Worm (Caenorhabditis elegans) whole organism, mixed stage, embryonic: ENCODE results near the gene T04A8.13.
A peak's percentile ranks its signal among the peaks of the same experiment; 100 is the strongest.

Source experiments
- M03D4.4 ChIP-seq: sonication (generic microtip); optimal IDR thresholded peaks from 2 replicates; lab custom pipeline; 2017; ENCODE audit warnings: mild to moderate bottlenecking, missing genetic modification characterization, missing compliant biosample characterization
- bed-3 ChIP-seq: fragments of 200-800 bp; sonication (Bioruptor generic); optimal IDR thresholded peaks from 3 replicates; lab custom pipeline; 2018; ENCODE audit warnings: mild to moderate bottlenecking, missing genetic modification characterization, moderate library complexity, missing compliant biosample characterization
- blmp-1 ChIP-seq: fragments of 150-350 bp; optimal IDR thresholded peaks from 2 replicates; lab custom pipeline; 2014; ENCODE audit warnings: missing biosample characterization, missing genetic modification characterization
- ceh-39 ChIP-seq: fragments of 150-350 bp; optimal IDR thresholded peaks from 2 replicates; lab custom pipeline; 2014; ENCODE audit warnings: missing biosample characterization, missing genetic modification characterization
- ceh-43 ChIP-seq: fragments of 200-800 bp; sonication (Bioruptor generic); optimal IDR thresholded peaks from 2 replicates; lab custom pipeline; 2018; ENCODE audit warnings: mild to moderate bottlenecking, missing genetic modification characterization, moderate library complexity, missing compliant biosample characterization
- ceh-83 ChIP-seq: fragments of 200-800 bp; sonication (Bioruptor generic); optimal IDR thresholded peaks from 2 replicates; lab custom pipeline; 2018; ENCODE audit warnings: mild to moderate bottlenecking, missing genetic modification characterization, missing compliant biosample characterization
- ces-1 ChIP-seq: fragments of 150-350 bp; optimal IDR thresholded peaks from 2 replicates; lab custom pipeline; 2014; ENCODE audit warnings: missing biosample characterization, missing genetic modification reagents, missing genetic modification characterization
- cnd-1 ChIP-seq: fragments of 200-800 bp; sonication (Bioruptor generic); optimal IDR thresholded peaks from 2 replicates; lab custom pipeline; 2018; ENCODE audit warnings: mild to moderate bottlenecking, missing genetic modification characterization, missing compliant biosample characterization
- drap-1 ChIP-seq: fragments of 200-800 bp; sonication (Bioruptor generic); optimal IDR thresholded peaks from 3 replicates; lab custom pipeline; 2018; ENCODE audit warnings: mild to moderate bottlenecking, missing genetic modification characterization, missing compliant biosample characterization
- elt-1 ChIP-seq: sonication (generic microtip); optimal IDR thresholded peaks from 2 replicates; lab custom pipeline; 2017; ENCODE audit warnings: missing genetic modification characterization, mild to moderate bottlenecking, missing compliant biosample characterization, antibody characterized with exemption, moderate library complexity, borderline replicate concordance; ENCODE audit not compliant: insufficient read depth
- elt-3 ChIP-seq: fragments of 150-350 bp; optimal IDR thresholded peaks from 2 replicates; lab custom pipeline; 2014; ENCODE audit warnings: missing biosample characterization, missing genetic modification characterization
- flh-1 ChIP-seq: fragments of 200-800 bp; sonication (Bioruptor generic); optimal IDR thresholded peaks from 2 replicates; lab custom pipeline; 2018; ENCODE audit warnings: mild to moderate bottlenecking, missing genetic modification characterization, moderate library complexity, missing compliant biosample characterization
- ham-2 ChIP-seq: fragments of 200-800 bp; sonication (Bioruptor generic); optimal IDR thresholded peaks from 2 replicates; lab custom pipeline; 2018; ENCODE audit warnings: mild to moderate bottlenecking, missing genetic modification characterization, missing compliant biosample characterization
- hlh-1 ChIP-seq: fragments of 150-350 bp; optimal IDR thresholded peaks from 2 replicates; lab custom pipeline; 2014; ENCODE audit warnings: missing biosample characterization, missing genetic modification reagents, missing genetic modification characterization
- lin-13 ChIP-seq: fragments of 150-350 bp; optimal IDR thresholded peaks from 2 replicates; lab custom pipeline; 2014; ENCODE audit warnings: missing biosample characterization, missing genetic modification characterization
- lin-32 ChIP-seq: fragments of 200-800 bp; sonication (Bioruptor generic); optimal IDR thresholded peaks from 2 replicates; lab custom pipeline; 2018; ENCODE audit warnings: mild to moderate bottlenecking, missing genetic modification characterization, missing compliant biosample characterization
- lsy-2 ChIP-seq: fragments of 150-350 bp; optimal IDR thresholded peaks from 2 replicates; lab custom pipeline; 2014; ENCODE audit warnings: missing biosample characterization, missing genetic modification characterization
- mab-5 ChIP-seq: fragments of 150-350 bp; optimal IDR thresholded peaks from 2 replicates; lab custom pipeline; 2014; ENCODE audit warnings: missing biosample characterization, missing genetic modification characterization
- mep-1 ChIP-seq: fragments of 150-350 bp; optimal IDR thresholded peaks from 2 replicates; lab custom pipeline; 2017; ENCODE audit warnings: missing biosample characterization, missing genetic modification reagents, missing genetic modification characterization, inconsistent platforms
- mls-2 ChIP-seq: sonication (generic microtip); optimal IDR thresholded peaks from 2 replicates; lab custom pipeline; 2016; ENCODE audit warnings: mild to moderate bottlenecking, missing genetic modification characterization, moderate library complexity, missing compliant biosample characterization
- nhr-12 ChIP-seq: fragments of 150-350 bp; optimal IDR thresholded peaks from 2 replicates; lab custom pipeline; 2014; ENCODE audit warnings: missing biosample characterization, missing genetic modification characterization
- nhr-2 ChIP-seq: fragments of 150-350 bp; optimal IDR thresholded peaks from 2 replicates; lab custom pipeline; 2014; ENCODE audit warnings: missing biosample characterization, missing genetic modification characterization
- nhr-237 ChIP-seq: fragments of 150-350 bp; optimal IDR thresholded peaks from 2 replicates; lab custom pipeline; 2014; ENCODE audit warnings: missing biosample characterization, missing genetic modification characterization
- nhr-28 ChIP-seq: fragments of 150-350 bp; optimal IDR thresholded peaks from 2 replicates; lab custom pipeline; 2014; ENCODE audit warnings: missing biosample characterization, missing genetic modification characterization
- nhr-76 ChIP-seq: sonication (generic microtip); optimal IDR thresholded peaks from 2 replicates; lab custom pipeline; 2017; ENCODE audit warnings: missing biosample characterization, missing genetic modification characterization
- pha-4 ChIP-seq: fragments of 150-350 bp; optimal IDR thresholded peaks from 2 replicates; lab custom pipeline; 2018; ENCODE audit warnings: missing biosample characterization, missing genetic modification reagents, missing genetic modification characterization
- sem-2 ChIP-seq: fragments of 200-800 bp; sonication (Bioruptor generic); optimal IDR thresholded peaks from 2 replicates; lab custom pipeline; 2018; ENCODE audit warnings: mild to moderate bottlenecking, missing genetic modification characterization, missing compliant biosample characterization
- snpc-4 ChIP-seq: fragments of 150-350 bp; optimal IDR thresholded peaks from 2 replicates; lab custom pipeline; 2014; ENCODE audit warnings: missing biosample characterization, missing genetic modification characterization
- sptf-1 ChIP-seq: sonication (generic microtip); optimal IDR thresholded peaks from 2 replicates; lab custom pipeline; 2017; ENCODE audit warnings: mild to moderate bottlenecking, missing genetic modification characterization, moderate library complexity, missing compliant biosample characterization
- tbx-8 ChIP-seq: fragments of 200-800 bp; sonication (Bioruptor generic); optimal IDR thresholded peaks from 2 replicates; lab custom pipeline; 2018; ENCODE audit warnings: mild to moderate bottlenecking, missing genetic modification characterization, moderate library complexity, missing compliant biosample characterization
- unc-120 ChIP-seq: sonication (generic microtip); optimal IDR thresholded peaks from 2 replicates; lab custom pipeline; 2017; ENCODE audit warnings: missing genetic modification characterization, missing compliant biosample characterization; ENCODE audit not compliant: poor library complexity, severe bottlenecking
- unc-39 ChIP-seq: fragments of 150-350 bp; optimal IDR thresholded peaks from 2 replicates; lab custom pipeline; 2014; ENCODE audit warnings: missing biosample characterization, missing genetic modification characterization
- unc-62 ChIP-seq: fragments of 150-350 bp; optimal IDR thresholded peaks from 2 replicates; lab custom pipeline; 2014; ENCODE audit warnings: missing biosample characterization, missing genetic modification reagents, missing genetic modification characterization
- zip-8 ChIP-seq: fragments of 150-350 bp; optimal IDR thresholded peaks from 2 replicates; lab custom pipeline; 2014; ENCODE audit warnings: missing biosample characterization, missing genetic modification characterization
- ztf-11 ChIP-seq: fragments of 150-350 bp; optimal IDR thresholded peaks from 2 replicates; lab custom pipeline; 2014; ENCODE audit warnings: missing biosample characterization, missing genetic modification characterization

Gene T04A8.13

ce11 chrIII:4689595-4689994 is 17.2 kb upstream of the T04A8.13 start:
- TF ChIP-seq mep-1 (peak; percentile 41), elt-1 (tag; lab: Kevin White, UChicago) (no peak), unc-120 (tag; lab: Kevin White, UChicago) (peak; percentile 71), snpc-4 (no peak), mab-5 (tag; lab: Kevin White, UChicago) (no peak), mls-2 (tag; lab: Kevin White, UChicago) (peak; percentile 85), nhr-2 (tag; lab: Kevin White, UChicago) (no peak), unc-39 (no peak), ztf-11 (tag; lab: Kevin White, UChicago) (no peak), lin-32 (GFP tag; lab: Kevin White, UChicago) (peak; percentile 81), ceh-43 (GFP tag; lab: Kevin White, UChicago) (peak; percentile 78), pha-4 (tag; lab: Kevin White, UChicago) (peak; percentile 50), lsy-2 (no peak), lin-13 (tag; lab: Kevin White, UChicago) (peak; percentile 38), tbx-8 (GFP tag; lab: Kevin White, UChicago) (peak; percentile 57), zip-8 (tag; lab: Kevin White, UChicago) (no peak), M03D4.4 (peak; percentile 87), blmp-1 (tag; lab: Kevin White, UChicago) (no peak), nhr-237 (tag; lab: Kevin White, UChicago) (no peak), drap-1 (GFP tag; lab: Kevin White, UChicago) (peak; percentile 89), bed-3 (GFP tag; lab: Kevin White, UChicago) (peak; percentile 77), nhr-28 (tag; lab: Kevin White, UChicago) (no peak), flh-1 (GFP tag; lab: Kevin White, UChicago) (peak; percentile 72), hlh-1 (tag; lab: Kevin White, UChicago) (peak; percentile 30), sptf-1 (tag; lab: Kevin White, UChicago) (peak; percentile 87), ceh-83 (GFP tag; lab: Kevin White, UChicago) (peak; percentile 85), nhr-76 (tag; lab: Kevin White, UChicago) (no peak), cnd-1 (peak; percentile 93), ham-2 (GFP tag; lab: Kevin White, UChicago) (peak; percentile 82), ceh-39 (no peak), sem-2 (peak; percentile 78), elt-3 (no peak), ces-1 (GFP tag; lab: Kevin White, UChicago) (no peak), nhr-12 (tag; lab: Kevin White, UChicago) (peak; percentile 26), unc-62 (GFP tag; lab: Kevin White, UChicago) (no peak)

ce11 chrIII:4693281-4693680 is 13.5 kb upstream of the T04A8.13 start, which contains the start of gene nifk-1:
nifk-1 (minus strand) TSS chrIII:4693307.
- no peak for TF ChIP-seq sptf-1 (tag; lab: Kevin White, UChicago)
- no peak for TF ChIP-seq elt-3
- no peak for TF ChIP-seq drap-1 (GFP tag; lab: Kevin White, UChicago)
- TF ChIP-seq ceh-43 (GFP tag; lab: Kevin White, UChicago) = no peak
- TF ChIP-seq blmp-1 (tag; lab: Kevin White, UChicago) = no peak
- TF ChIP-seq ces-1 (GFP tag; lab: Kevin White, UChicago) = no peak
- no peak for TF ChIP-seq ceh-39
- peak; percentile 55 for TF ChIP-seq lsy-2
- TF ChIP-seq mep-1 = peak; percentile 74
- no peak for TF ChIP-seq cnd-1
- TF ChIP-seq bed-3 (GFP tag; lab: Kevin White, UChicago) = no peak
- TF ChIP-seq sem-2 = no peak
- peak; percentile 7 for TF ChIP-seq nhr-237 (tag; lab: Kevin White, UChicago)
- TF ChIP-seq nhr-76 (tag; lab: Kevin White, UChicago) = no peak
- TF ChIP-seq unc-39 = no peak
- no peak for TF ChIP-seq hlh-1 (tag; lab: Kevin White, UChicago)
- no peak for TF ChIP-seq snpc-4
- TF ChIP-seq pha-4 (tag; lab: Kevin White, UChicago) = no peak
- no peak for TF ChIP-seq zip-8 (tag; lab: Kevin White, UChicago)
- no peak for TF ChIP-seq lin-13 (tag; lab: Kevin White, UChicago)
- no peak for TF ChIP-seq flh-1 (GFP tag; lab: Kevin White, UChicago)
- no peak for TF ChIP-seq nhr-2 (tag; lab: Kevin White, UChicago)
- TF ChIP-seq unc-120 (tag; lab: Kevin White, UChicago) = no peak
- TF ChIP-seq M03D4.4 = no peak

- TF ChIP-seq ham-2 (GFP tag; lab: Kevin White, UChicago) = no peak
- no peak for TF ChIP-seq tbx-8 (GFP tag; lab: Kevin White, UChicago)
- TF ChIP-seq pha-4 (tag; lab: Kevin White, UChicago) = no peak
- TF ChIP-seq ceh-43 (GFP tag; lab: Kevin White, UChicago) = no peak
- TF ChIP-seq mls-2 (tag; lab: Kevin White, UChicago) = no peak
- TF ChIP-seq mep-1 = no peak
- no peak for TF ChIP-seq hlh-1 (tag; lab: Kevin White, UChicago)
- TF ChIP-seq nhr-28 (tag; lab: Kevin White, UChicago) = no peak
- no peak for TF ChIP-seq sem-2
- TF ChIP-seq drap-1 (GFP tag; lab: Kevin White, UChicago) = no peak
- no peak for TF ChIP-seq ces-1 (GFP tag; lab: Kevin White, UChicago)
- TF ChIP-seq ceh-39 = no peak
- no peak for TF ChIP-seq unc-120 (tag; lab: Kevin White, UChicago)
- TF ChIP-seq mab-5 (tag; lab: Kevin White, UChicago) = no peak
- no peak for TF ChIP-seq lin-13 (tag; lab: Kevin White, UChicago)
- no peak for TF ChIP-seq cnd-1
These were observed 13.1 kb upstream of the T04A8.13 start, which contains the start of gene T04A8.8 for ce11 chrIII:4693695-4694094. T04A8.8 (plus strand) TSS chrIII:4693995.
